Fruit fly (Drosophila melanogaster) whole organism, larva: ENCODE data around the gene CG5292.

ENCODE experiments used
- noc ChIP-seq: fragments of 200-800 bp; sonication (Bioruptor generic); optimal IDR thresholded peaks from 3 replicates; lab custom pipeline; 2019; ENCODE audit warnings: missing biosample characterization, mild to moderate bottlenecking, missing genetic modification characterization, moderate library complexity

The CG5292 gene

DNA sequence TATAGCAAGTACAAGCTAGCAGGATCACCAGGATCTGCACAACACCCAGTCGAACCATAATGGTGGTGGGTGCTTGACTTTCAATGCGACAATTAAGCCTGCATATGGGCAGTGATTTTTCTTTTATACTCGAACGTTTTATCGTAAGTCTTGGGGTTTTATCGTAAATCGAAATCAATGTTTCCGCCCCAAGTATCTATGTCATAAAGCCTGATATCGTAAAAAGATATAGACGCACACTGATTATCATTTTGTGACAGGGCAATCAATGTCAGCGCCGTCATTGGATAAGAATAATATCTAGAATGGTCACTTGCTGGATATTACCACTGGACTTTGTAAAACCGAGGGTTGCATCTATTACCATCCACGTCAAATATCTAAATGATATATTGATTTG lies 21.3 kb upstream of the CG5292 start, which contains the start of gene CG17475:
Gene CG17475 (minus strand): TSS at position 101 of the 400 bp plus-strand sequence.
- no peak for TF ChIP-seq noc

DNA sequence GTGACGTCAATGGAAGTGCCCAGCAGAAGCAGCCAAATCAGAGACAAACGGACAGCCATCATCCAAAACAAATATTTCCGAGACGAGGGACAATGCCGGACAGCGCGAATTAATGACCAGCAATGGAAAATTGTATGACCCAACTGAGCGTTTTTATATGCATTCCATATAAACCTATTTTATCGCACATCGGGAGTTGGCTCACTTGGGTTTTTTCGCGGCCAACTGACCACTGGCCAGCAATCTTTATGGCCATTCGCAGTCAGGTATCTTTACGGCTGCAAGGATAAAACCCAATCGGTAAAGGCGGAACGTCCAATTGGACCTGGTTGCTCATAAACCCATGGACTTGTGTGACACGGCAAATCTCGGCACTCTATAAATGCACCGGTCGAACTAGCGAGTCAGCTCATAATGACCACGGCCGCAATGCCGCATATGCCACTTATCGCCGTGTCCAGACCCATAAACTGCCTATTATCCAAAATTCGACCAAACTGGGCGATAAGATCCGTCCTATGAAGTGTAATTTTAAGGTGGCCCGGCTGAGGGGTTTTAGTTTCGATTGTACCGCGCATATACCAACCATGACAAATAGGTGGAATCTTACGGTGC lies 19.5 kb upstream of the CG5292 start, which contains the start of the genes CG4053 and CG31266:
Gene CG4053 (minus strand): TSS at position 101 of the 615 bp plus-strand sequence.
Gene CG31266 (plus strand): TSS at position 565 of the 615 bp plus-strand sequence.
- TF ChIP-seq noc = no peak

DNA sequence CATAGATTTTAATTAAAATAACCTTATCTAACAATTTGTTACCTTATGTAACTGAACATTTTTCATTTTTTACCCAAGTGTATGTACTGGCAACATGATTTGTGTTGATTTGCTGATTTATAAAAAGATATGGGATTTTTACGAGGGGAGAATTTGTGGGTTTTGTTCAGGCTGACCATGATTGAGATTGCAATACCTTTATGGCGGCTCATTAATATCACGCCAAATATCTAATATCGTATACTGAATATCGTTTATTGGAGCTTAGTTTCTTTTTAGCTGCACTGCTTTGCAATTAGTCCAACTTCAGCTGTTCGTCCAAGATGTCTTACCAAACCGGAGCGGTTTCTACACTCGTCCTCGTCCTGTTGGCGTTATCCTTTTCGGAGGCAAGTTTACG lies 17.8 kb upstream of the CG5292 start, which contains the start of gene CG31267:
Gene CG31267 (plus strand): TSS at position 301 of the 400 bp plus-strand sequence.
- no peak for TF ChIP-seq noc

DNA sequence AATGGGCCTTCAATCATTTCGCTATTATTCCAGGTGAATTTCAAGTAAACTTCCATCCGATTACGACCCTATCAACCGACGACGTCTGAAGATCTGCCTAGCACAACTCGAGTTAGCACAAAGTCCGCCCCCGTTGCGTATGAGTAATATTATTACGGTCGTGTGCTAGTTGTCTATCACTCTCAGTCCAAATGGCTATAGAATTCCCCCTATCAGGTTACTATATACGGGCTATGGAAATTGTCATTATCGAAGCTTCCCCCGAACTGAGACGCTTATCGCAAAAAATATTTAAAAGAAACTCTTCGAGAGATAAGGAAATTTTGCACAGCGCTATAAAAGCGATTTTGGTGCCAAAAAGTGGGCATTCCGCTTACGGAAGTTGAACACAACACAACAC lies 15.9 kb upstream of the CG5292 start, which contains the start of gene CG5246:
Gene CG5246 (plus strand): TSS at position 365 of the 400 bp plus-strand sequence.
- peak; percentile 12 for TF ChIP-seq noc

DNA sequence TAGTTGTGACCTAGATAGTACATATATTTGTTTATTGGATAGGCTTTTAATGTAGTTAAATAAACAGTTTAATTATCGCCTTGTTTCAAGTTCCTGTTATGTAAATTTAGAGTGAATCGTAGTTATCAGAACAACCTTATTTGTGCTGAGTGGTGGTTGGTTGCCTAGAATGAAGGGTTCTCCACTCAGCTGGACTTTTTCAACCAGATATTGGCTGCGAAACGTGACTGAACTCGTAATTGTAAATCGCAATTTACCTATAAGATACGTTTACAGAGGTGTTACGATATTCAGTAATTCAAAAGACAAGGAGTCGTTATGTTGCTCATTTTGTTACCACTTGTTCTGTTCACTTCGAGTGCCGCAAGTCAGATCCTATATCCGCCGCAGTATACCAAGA lies 14.1 kb upstream of the CG5292 start, which contains the start of gene CG5255:
Gene CG5255 (plus strand): TSS at position 301 of the 400 bp plus-strand sequence.
- TF ChIP-seq noc = no peak

DNA sequence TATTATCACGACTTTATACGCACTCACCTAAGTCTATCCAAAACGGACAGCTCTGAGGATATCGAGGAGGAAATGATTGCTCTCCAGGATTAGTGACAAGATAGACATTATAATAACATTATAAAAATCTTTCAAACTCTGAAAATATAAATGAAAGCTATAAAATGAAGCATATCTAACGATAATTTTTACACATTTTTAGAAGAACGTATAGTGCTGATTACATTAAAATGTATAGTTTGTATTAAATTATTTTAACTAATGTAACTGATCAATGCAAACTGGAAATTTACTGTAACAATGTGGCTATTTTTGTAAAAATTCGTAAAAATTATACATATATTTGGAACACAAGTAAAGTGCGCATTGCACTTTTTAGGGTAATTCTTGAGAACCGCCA lies 13.0 kb upstream of the CG5292 start, which contains the start of gene CG5265:
Gene CG5265 (plus strand): TSS at position 301 of the 400 bp plus-strand sequence.
- TF ChIP-seq noc = no peak

DNA sequence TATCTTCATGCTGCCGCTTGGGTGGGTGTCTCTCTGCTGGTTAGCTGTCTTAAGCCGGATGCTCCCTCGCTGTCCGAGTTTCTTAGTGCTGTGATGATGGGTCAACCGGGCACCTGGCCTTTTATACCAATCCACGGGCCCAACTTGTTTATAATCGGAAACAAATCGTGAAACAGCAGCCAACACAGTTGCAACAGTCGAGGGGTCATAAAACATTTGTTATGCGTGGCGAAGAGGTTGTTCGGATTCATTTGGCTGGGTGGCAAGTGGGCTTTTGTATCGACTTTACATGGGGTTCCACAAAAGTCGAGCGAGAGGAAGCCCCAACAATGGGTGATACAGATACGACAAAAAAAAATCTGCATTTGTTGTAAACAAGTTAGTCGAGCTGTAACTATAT lies 9.4 kb upstream of the CG5292 start, which contains the start of gene TwdlW:
Gene TwdlW (minus strand): TSS at position 101 of the 400 bp plus-strand sequence.
- TF ChIP-seq noc = no peak

DNA sequence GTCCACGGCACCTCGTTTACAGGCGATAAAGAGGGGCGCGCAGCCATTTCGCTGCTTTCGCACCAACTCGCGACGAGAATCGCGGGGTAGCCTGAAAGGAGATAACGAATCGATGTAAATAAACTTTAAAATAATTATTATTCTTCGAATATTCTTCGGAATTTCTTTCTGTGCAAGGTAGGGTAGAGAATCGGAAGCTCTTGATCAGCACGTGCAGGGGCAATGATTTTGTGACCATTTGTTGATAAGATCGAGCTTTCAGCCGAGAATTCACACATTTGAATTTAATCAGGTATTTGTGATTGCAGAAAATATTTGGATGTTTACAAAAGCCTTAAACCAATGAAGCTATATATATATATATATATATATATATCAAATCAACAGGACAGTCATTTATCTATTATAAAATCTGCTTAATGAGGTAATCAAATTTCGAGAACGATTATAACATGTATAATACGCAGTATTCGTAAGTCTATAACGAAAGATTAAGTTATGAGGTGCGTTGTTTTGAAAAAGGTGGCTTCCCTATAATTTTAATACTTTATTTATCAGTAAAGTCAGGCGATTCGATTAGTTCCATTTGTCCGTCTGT lies 3.9 kb upstream of the CG5292 start:
- TF ChIP-seq noc = no peak

DNA sequence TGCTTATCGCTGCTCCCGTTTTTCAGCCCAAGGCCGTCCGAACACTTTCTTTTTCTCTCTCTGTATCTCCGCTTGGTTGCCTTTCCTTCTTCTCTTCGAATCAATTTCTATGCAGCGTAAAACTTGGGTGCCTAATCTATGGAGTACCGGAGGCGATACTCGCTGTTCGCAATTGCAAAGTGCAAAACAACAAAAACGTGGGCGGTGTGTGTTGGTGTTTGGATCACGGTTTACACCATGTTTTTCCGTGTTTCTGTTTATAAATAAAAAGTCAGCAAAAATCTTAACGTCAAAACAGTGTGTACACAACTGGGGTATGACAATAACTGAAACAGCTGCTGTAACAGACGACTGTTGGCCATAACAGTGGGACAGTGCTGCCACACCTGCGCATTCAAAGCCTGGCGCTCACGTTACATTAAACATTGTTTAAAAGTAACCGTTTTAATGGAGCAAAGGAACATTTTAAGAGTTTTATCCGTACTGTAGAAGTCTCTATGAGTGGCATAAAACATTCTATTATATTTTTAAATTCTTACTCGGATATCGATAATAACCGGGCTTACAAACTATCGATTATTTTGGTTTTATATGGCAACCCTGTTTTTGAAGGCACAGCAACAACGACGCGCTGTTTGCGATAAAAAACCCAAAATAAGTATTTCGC lies 2.4 kb upstream of the CG5292 start, which contains the start of the genes m-cup and Det:
Gene m-cup (minus strand): TSS at position 333 of the 667 bp plus-strand sequence.
Gene Det (plus strand): TSS at position 588 of the 667 bp plus-strand sequence.
- no peak for TF ChIP-seq noc

DNA sequence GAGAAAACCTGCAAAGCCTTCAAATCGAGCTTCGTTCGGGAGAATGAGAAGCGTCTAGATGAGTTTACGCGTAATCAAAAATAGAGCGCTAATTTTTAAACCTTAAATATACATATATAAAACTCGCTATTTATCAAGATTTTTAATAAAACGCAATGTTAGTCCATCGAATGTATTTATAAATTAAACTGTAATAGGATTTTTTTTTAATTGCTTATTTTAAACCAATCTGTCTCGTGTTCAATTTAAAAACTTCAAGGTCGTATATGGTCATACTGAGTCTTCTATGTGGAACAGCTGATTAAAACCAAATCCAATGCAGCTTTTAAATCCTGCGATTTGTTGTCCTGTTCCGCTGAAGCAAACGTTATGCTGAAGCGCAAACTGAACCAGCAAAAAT lies 1.4 kb upstream of the CG5292 start, which contains the start of gene Smug:
Gene Smug (plus strand): TSS at position 301 of the 400 bp plus-strand sequence.
- no peak for TF ChIP-seq noc

DNA sequence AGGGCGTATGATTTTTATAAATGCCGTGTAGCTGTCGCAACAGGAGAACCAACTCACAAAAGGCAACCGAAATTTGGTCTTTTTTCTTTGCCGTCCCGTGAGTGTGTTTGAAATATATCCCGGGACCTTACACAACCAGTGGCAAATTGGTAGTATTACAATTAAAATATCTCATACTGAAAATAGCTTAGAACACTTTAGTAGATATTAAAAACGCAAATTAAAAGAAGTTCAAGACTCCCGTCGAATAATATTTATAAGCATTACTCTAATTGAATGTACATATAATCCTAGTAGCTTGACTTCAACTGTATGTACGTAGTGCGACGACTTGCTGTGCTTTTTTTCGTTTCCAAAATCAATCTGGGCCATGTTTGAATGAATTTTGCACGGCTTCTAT lies 26.5 kb downstream of the CG5292 start:
- no peak for TF ChIP-seq noc

DNA sequence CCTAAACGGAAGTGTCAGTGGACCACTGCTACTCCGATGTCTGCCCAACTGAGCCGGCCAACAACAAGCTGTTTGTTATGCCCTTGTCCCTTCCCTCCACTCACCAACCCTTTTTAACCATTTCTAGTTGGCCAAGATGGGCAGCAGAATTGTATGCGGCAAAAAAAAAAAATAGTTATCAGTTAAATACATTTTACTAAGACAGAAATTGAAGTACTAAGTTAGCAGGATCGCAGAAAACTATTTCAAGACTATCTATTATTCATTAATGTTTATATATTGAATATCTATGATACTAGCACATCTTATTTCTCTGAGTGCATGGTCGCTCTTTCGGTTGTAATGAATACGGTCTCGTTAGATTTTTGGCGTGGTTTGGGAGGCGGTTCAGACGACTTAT lies 40.3 kb downstream of the CG5292 start:
- TF ChIP-seq noc = no peak

DNA sequence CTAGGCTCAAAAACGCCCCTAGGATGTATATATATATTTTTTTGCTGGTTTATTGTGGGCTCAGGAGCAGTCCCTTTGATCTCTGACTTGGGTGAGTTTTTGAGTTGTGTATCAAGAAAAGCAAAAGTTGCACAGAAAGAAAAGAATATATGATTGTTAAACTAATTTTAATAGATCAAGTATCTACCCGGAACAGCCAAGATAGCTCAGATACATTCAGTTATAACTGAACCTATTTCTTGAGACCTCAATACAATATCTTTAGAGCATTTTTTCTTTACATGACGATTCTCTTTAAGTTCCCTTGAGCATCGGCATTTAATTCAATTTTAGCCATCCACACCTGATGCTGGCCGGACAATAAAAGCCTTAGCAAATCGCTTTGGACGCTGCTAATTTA lies 42.0 kb downstream of the CG5292 start:
- no peak for TF ChIP-seq noc

DNA sequence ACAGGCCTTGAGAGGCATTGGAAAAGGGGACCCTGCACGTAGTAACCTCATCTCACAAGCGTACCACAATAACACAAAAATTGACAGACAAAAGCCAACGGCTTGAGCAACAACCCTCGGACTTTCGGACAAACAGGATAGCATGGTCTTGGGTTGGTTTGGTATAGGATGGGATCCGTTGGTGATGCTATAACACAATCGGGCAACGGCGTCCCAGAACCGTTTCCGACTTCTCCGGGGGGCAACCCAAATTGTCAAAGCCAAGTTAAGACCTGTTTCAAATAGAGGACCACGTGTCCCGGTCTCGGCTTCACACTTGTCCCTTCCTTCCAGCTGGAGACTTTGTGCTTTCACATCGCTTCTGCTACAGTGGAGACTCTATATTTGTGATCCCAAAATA lies 45.9 kb downstream of the CG5292 start:
- no peak for TF ChIP-seq noc

DNA sequence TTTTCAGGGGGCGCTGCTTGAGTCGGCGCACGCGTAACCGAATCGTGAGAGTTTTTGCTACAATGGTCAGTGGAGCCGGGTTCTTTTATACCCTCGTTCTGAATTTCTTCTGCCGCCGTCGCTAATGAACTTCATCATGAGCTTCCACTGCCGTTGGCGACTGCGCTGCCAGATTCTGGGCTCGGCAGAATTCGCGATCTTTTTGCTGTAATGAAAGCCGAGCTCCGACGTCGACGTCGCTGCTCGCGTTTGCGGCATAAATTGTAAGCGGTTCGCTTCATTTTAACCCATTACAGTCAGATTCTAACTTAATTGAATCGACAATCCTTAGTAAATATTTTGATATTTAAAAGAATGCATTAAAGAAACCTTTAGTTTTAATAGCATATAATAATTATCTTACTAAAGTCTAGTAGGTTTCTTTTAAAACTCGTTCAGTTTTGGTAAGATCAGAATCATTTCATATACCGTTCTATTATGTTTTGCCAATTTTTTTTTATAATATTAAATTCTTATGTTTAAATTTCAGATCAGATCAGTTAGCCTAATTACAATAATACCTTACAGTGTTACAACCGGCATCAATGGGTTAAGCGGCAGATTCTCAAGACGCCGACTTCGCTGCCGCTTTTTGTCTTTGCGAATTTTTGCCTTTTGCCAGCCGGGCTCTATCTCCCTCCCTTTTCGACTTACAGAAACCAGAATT lies 50.6 kb downstream of the CG5292 start, which contains the start of gene Mur89F:
Gene Mur89F (minus strand): TSS at position 51 of the 706 bp plus-strand sequence.
- TF ChIP-seq noc = no peak
